Worm (Caenorhabditis elegans) whole organism, L2 larva: ENCODE results near the gene oac-39.
A peak's percentile ranks its signal among the peaks of the same experiment; 100 is the strongest.

Source experiments
- C34F6.9 ChIP-seq: fragments of 150-350 bp; optimal IDR thresholded peaks from 2 replicates; lab custom pipeline; 2014; ENCODE audit warnings: missing biosample characterization, missing genetic modification characterization
- R02D3.7 ChIP-seq: fragments of 150-350 bp; optimal IDR thresholded peaks from 2 replicates; lab custom pipeline; 2014; ENCODE audit warnings: missing biosample characterization, missing genetic modification characterization
- ZK546.5 ChIP-seq: sonication (generic microtip); optimal IDR thresholded peaks from 2 replicates; lab custom pipeline; 2017; ENCODE audit warnings: missing biosample characterization, missing genetic modification characterization
- aly-2 ChIP-seq: fragments of 150-350 bp; optimal IDR thresholded peaks from 2 replicates; lab custom pipeline; 2014; ENCODE audit warnings: missing biosample characterization, missing genetic modification characterization
- ama-1 ChIP-seq: fragments of 150-350 bp; optimal IDR thresholded peaks from 2 replicates; lab custom pipeline; 2018; ENCODE audit warnings: inconsistent platforms
- blmp-1 ChIP-seq: sonication (generic microtip); optimal IDR thresholded peaks from 2 replicates; lab custom pipeline; 2017; ENCODE audit warnings: missing genetic modification characterization, mild to moderate bottlenecking, missing compliant biosample characterization, antibody characterized with exemption, moderate library complexity; ENCODE audit not compliant: insufficient read depth
- ceh-16 ChIP-seq: fragments of 150-350 bp; optimal IDR thresholded peaks from 2 replicates; lab custom pipeline; 2014; ENCODE audit warnings: missing biosample characterization, missing genetic modification characterization
- crh-2 ChIP-seq: sonication (generic microtip); optimal IDR thresholded peaks from 2 replicates; lab custom pipeline; 2017; ENCODE audit warnings: missing biosample characterization, missing genetic modification characterization
- dmd-4 ChIP-seq: sonication (generic microtip); optimal IDR thresholded peaks from 2 replicates; lab custom pipeline; 2017; ENCODE audit warnings: missing biosample characterization, missing genetic modification characterization
- egl-27 ChIP-seq: sonication (generic microtip); optimal IDR thresholded peaks from 3 replicates; lab custom pipeline; 2017; ENCODE audit warnings: missing biosample characterization, missing genetic modification reagents, missing genetic modification characterization
- elt-1 ChIP-seq: fragments of 150-350 bp; optimal IDR thresholded peaks from 2 replicates; lab custom pipeline; 2014; ENCODE audit warnings: missing biosample characterization, missing genetic modification characterization
- elt-3 ChIP-seq: sonication (generic microtip); optimal IDR thresholded peaks from 2 replicates; lab custom pipeline; 2017; ENCODE audit warnings: missing biosample characterization, missing genetic modification characterization
- fos-1 ChIP-seq: fragments of 150-350 bp; optimal IDR thresholded peaks from 2 replicates; lab custom pipeline; 2014; ENCODE audit warnings: missing biosample characterization, missing genetic modification characterization
- gmeb-1 ChIP-seq: fragments of 150-350 bp; optimal IDR thresholded peaks from 2 replicates; lab custom pipeline; 2014; ENCODE audit warnings: missing biosample characterization, missing genetic modification characterization
- lin-11 ChIP-seq: fragments of 150-350 bp; sonication (generic microtip); optimal IDR thresholded peaks from 2 replicates; lab custom pipeline; 2014; ENCODE audit warnings: missing biosample characterization, missing genetic modification characterization, inconsistent platforms, mixed read lengths
- lin-13 ChIP-seq: fragments of 150-350 bp; optimal IDR thresholded peaks from 2 replicates; lab custom pipeline; 2014; ENCODE audit warnings: missing biosample characterization, missing genetic modification reagents, missing genetic modification characterization
- lin-39 ChIP-seq: fragments of 150-350 bp; optimal IDR thresholded peaks from 2 replicates; lab custom pipeline; 2014; ENCODE audit warnings: missing biosample characterization, missing genetic modification reagents, missing genetic modification characterization
- lsy-2 ChIP-seq, 2 experiments: fragments of 150-350 bp in 1 of 2; sonication (generic microtip) in 1 of 2; optimal IDR thresholded peaks; 2 replicates each; lab custom pipeline; 2014 to 2017; ENCODE audit warnings: missing biosample characterization in 2 of 2, missing genetic modification characterization in 2 of 2
- mbf-1 ChIP-seq: sonication (generic microtip); optimal IDR thresholded peaks from 2 replicates; lab custom pipeline; 2017; ENCODE audit warnings: missing biosample characterization, missing genetic modification characterization
- mdl-1 ChIP-seq, 2 experiments: fragments of 150-350 bp in 1 of 2; sonication (generic microtip) in 1 of 2; optimal IDR thresholded peaks; 2 replicates each; lab custom pipeline; 2017; ENCODE audit warnings: missing biosample characterization in 2 of 2, missing genetic modification characterization in 2 of 2
- nhr-11 ChIP-seq: fragments of 150-350 bp; optimal IDR thresholded peaks from 2 replicates; lab custom pipeline; 2014; ENCODE audit warnings: missing biosample characterization, missing genetic modification characterization
- nhr-129 ChIP-seq: fragments of 150-350 bp; optimal IDR thresholded peaks from 2 replicates; lab custom pipeline; 2014; ENCODE audit warnings: missing biosample characterization, missing genetic modification characterization
- nhr-21 ChIP-seq: fragments of 150-350 bp; optimal IDR thresholded peaks from 2 replicates; lab custom pipeline; 2014; ENCODE audit warnings: missing biosample characterization, missing genetic modification characterization
- nhr-23 ChIP-seq: fragments of 150-350 bp; optimal IDR thresholded peaks from 2 replicates; lab custom pipeline; 2014; ENCODE audit warnings: missing biosample characterization, missing genetic modification reagents, missing genetic modification characterization
- nhr-237 ChIP-seq: fragments of 150-350 bp; optimal IDR thresholded peaks from 2 replicates; lab custom pipeline; 2014; ENCODE audit warnings: missing biosample characterization, missing genetic modification characterization
- nhr-25 ChIP-seq: fragments of 150-350 bp; sonication (generic microtip); optimal IDR thresholded peaks from 3 replicates; lab custom pipeline; 2014; ENCODE audit warnings: missing biosample characterization, missing genetic modification characterization
- nhr-6 ChIP-seq: fragments of 150-350 bp; optimal IDR thresholded peaks from 2 replicates; lab custom pipeline; 2014; ENCODE audit warnings: missing biosample characterization, missing genetic modification characterization
- peb-1 ChIP-seq: fragments of 150-350 bp; optimal IDR thresholded peaks from 2 replicates; lab custom pipeline; 2014; ENCODE audit warnings: missing biosample characterization, missing genetic modification characterization
- skn-1 ChIP-seq: sonication (generic microtip); optimal IDR thresholded peaks from 2 replicates; lab custom pipeline; 2017; ENCODE audit warnings: missing biosample characterization, missing genetic modification characterization
- sma-3 ChIP-seq: sonication (generic microtip); optimal IDR thresholded peaks from 2 replicates; lab custom pipeline; 2016; ENCODE audit warnings: missing genetic modification reagents, missing genetic modification characterization, missing compliant biosample characterization
- snpc-4 ChIP-seq: fragments of 150-350 bp; optimal IDR thresholded peaks from 2 replicates; lab custom pipeline; 2014; ENCODE audit warnings: missing biosample characterization, missing genetic modification characterization
- unc-55 ChIP-seq: fragments of 150-350 bp; sonication (generic microtip); optimal IDR thresholded peaks from 3 replicates; lab custom pipeline; 2014; ENCODE audit warnings: missing biosample characterization, missing genetic modification reagents, missing genetic modification characterization
- unc-62 ChIP-seq: fragments of 150-350 bp; optimal IDR thresholded peaks from 2 replicates; lab custom pipeline; 2014; ENCODE audit warnings: missing biosample characterization, missing genetic modification reagents, missing genetic modification characterization
- ztf-11 ChIP-seq: sonication (generic microtip); optimal IDR thresholded peaks from 2 replicates; lab custom pipeline; 2017; ENCODE audit warnings: missing biosample characterization, missing genetic modification characterization
- ztf-4 ChIP-seq: fragments of 150-350 bp; optimal IDR thresholded peaks from 2 replicates; lab custom pipeline; 2014; ENCODE audit warnings: missing biosample characterization, missing genetic modification characterization

oac-39 gene

ce11 chrV:272837-273236 is 21.3 kb upstream of the oac-39 start, which contains the start of gene nlp-70:
Gene nlp-70 (minus strand): TSS chrV:272937.
- TF ChIP-seq gmeb-1 (tag; lab: Kevin White, UChicago) (no peak), lin-11 (tag; lab: Kevin White, UChicago) (no peak), nhr-129 (tag; lab: Kevin White, UChicago) (no peak), ZK546.5 (no peak), nhr-21 (tag; lab: Kevin White, UChicago) (no peak), lin-13 (GFP tag; lab: Kevin White, UChicago) (no peak), aly-2 (tag; lab: Kevin White, UChicago) (no peak)
- TF ChIP-seq, all 48 proteins: peak for 0

ce11 chrV:268007-268406 is 16.5 kb upstream of the oac-39 start, which contains the start of gene lgc-26:
Gene lgc-26 (plus strand): TSS chrV:268307.
- TF ChIP-seq nhr-11 (no peak), ztf-4 (tag; lab: Kevin White, UChicago) (no peak), skn-1 (tag; lab: Kevin White, UChicago) (no peak), elt-1 (tag; lab: Kevin White, UChicago) (no peak), snpc-4 (no peak), nhr-237 (tag; lab: Kevin White, UChicago) (no peak), ztf-11 (tag; lab: Kevin White, UChicago) (no peak), lin-11 (tag; lab: Kevin White, UChicago) (no peak), C34F6.9 (tag; lab: Kevin White, UChicago) (no peak), ceh-16 (tag; lab: Kevin White, UChicago) (no peak), dmd-4 (no peak), ZK546.5 (no peak), mbf-1 (tag; lab: Kevin White, UChicago) (no peak), elt-3 (tag; lab: Kevin White, UChicago) (no peak), gmeb-1 (tag; lab: Kevin White, UChicago) (no peak), sma-3 (GFP tag; lab: Kevin White, UChicago) (no peak), egl-27 (tag; lab: Kevin White, UChicago) (no peak), nhr-25 (tag; lab: Kevin White, UChicago) (no peak)

ce11 chrV:265062-265963 is 13.8 kb upstream of the oac-39 start:
- TF ChIP-seq mdl-1 (tag; optimal IDR thresholded peaks at IDR 0.05; lab: Kevin White, UChicago): peak in 1 of 2 experiments; percentile 52
- peak; percentile 51 for TF ChIP-seq R02D3.7

ce11 chrV:260334-260733 is 8.8 kb upstream of the oac-39 start:
- TF ChIP-seq gmeb-1 (tag; lab: Kevin White, UChicago) (peak; percentile 36), blmp-1 (tag; lab: Kevin White, UChicago) (no peak), peb-1 (tag; lab: Kevin White, UChicago) (no peak)
- TF ChIP-seq, all 48 proteins: peak for 1

DNA sequence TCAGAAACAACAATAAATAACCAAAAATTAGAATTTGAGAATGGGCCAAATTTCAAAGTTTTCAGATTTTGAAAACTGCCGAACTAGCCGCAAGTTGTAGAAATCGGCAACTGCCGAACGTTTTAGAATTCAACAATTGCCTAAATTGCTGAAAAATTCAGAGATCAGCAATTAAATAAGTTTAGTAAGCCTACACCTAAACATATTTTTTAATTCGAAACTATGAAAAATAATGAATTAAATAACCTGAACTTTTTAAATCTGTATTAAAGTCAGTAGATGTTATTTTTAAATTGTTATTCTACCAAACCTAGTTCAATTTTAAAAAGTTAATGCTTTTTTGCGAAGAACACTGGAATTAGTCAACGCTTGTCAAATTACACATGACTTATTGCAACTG is 7.2 kb upstream of the oac-39 start, which contains the start of gene nhr-204:
nhr-204 (minus strand) TSS at position 101 of the 400 bp plus-strand sequence.
- TF ChIP-seq unc-55 (GFP tag; lab: Kevin White, UChicago): no peak
- no peak for TF ChIP-seq mdl-1 (tag; optimal IDR thresholded peaks at IDR 0.05; lab: Kevin White, UChicago)
- no peak for TF ChIP-seq lin-39 (tag; lab: Kevin White, UChicago)
- TF ChIP-seq ama-1 (lab: Kevin White, UChicago): no peak
- TF ChIP-seq nhr-11: no peak
- TF ChIP-seq nhr-23 (tag; lab: Kevin White, UChicago): no peak
- no peak for TF ChIP-seq aly-2 (tag; lab: Kevin White, UChicago)
- no peak for TF ChIP-seq nhr-21 (tag; lab: Kevin White, UChicago)

- TF ChIP-seq lsy-2 (tag; optimal IDR thresholded peaks at IDR 0.05; lab: Kevin White, UChicago): no peak
- TF ChIP-seq nhr-6: no peak
- no peak for TF ChIP-seq egl-27 (tag; lab: Kevin White, UChicago)
- no peak for TF ChIP-seq unc-62 (GFP tag; lab: Kevin White, UChicago)
- TF ChIP-seq crh-2: no peak
- TF ChIP-seq fos-1 (tag; lab: Kevin White, UChicago): no peak
- TF ChIP-seq nhr-23 (tag; lab: Kevin White, UChicago): no peak
- no peak for TF ChIP-seq mbf-1 (tag; lab: Kevin White, UChicago)
- no peak for TF ChIP-seq elt-1 (tag; lab: Kevin White, UChicago)
Measured at ce11 chrV:254591-254990, 3.0 kb upstream of the oac-39 start, which contains the start of gene str-121. Gene str-121 (minus strand): TSS chrV:254691.
